Fruit fly (Drosophila melanogaster) ovary, adult (tissue): ENCODE results near the gene CG7601.
A peak's percentile ranks its signal among the peaks of the same experiment; 100 is the strongest.

Experiments used
- CG17801 ChIP-seq: fragments of 200-800 bp; optimal IDR thresholded peaks from 2 replicates; lab custom pipeline; 2019; ENCODE audit warnings: missing biosample characterization, mild to moderate bottlenecking, missing genetic modification characterization, moderate library complexity; ENCODE audit not compliant: partially characterized antibody

The CG7601 gene

dm6 chr3R:29772090-29772794 is 35.7 kb upstream of the CG7601 start:
- no peak for TF ChIP-seq CG17801 (GFP tag; lab: Kevin White, UChicago)

dm6 chr3R:29771645-29772089 is 35.1 kb upstream of the CG7601 start:
- TF ChIP-seq CG17801 (GFP tag; lab: Kevin White, UChicago): no peak

- TF ChIP-seq CG17801 (GFP tag; lab: Kevin White, UChicago): no peak
Observed at dm6 chr3R:29770930-29771329, 34.4 kb upstream of the CG7601 start.

dm6 chr3R:29767236-29767635 is 30.7 kb upstream of the CG7601 start:
- no peak for TF ChIP-seq CG17801 (GFP tag; lab: Kevin White, UChicago)

dm6 chr3R:29765267-29766095 is 28.9 kb upstream of the CG7601 start, which contains the start of gene kay:
TSS of gene kay (plus strand) at chr3R:29765995.
- no peak for TF ChIP-seq CG17801 (GFP tag; lab: Kevin White, UChicago)

dm6 chr3R:29764249-29765042 is 27.9 kb upstream of the CG7601 start:
- TF ChIP-seq CG17801 (GFP tag; lab: Kevin White, UChicago): no peak

dm6 chr3R:29763804-29764203 is 27.3 kb upstream of the CG7601 start:
- no peak for TF ChIP-seq CG17801 (GFP tag; lab: Kevin White, UChicago)

dm6 chr3R:29763154-29763553 is 26.6 kb upstream of the CG7601 start:
- peak; percentile 52 for TF ChIP-seq CG17801 (GFP tag; lab: Kevin White, UChicago)

- no peak for TF ChIP-seq CG17801 (GFP tag; lab: Kevin White, UChicago)
Observed at dm6 chr3R:29762297-29762696, 25.8 kb upstream of the CG7601 start.

dm6 chr3R:29761569-29761968 is 25.0 kb upstream of the CG7601 start:
- no peak for TF ChIP-seq CG17801 (GFP tag; lab: Kevin White, UChicago)

- no peak for TF ChIP-seq CG17801 (GFP tag; lab: Kevin White, UChicago)
Observed at dm6 chr3R:29760042-29760441, 23.5 kb upstream of the CG7601 start.

- no peak for TF ChIP-seq CG17801 (GFP tag; lab: Kevin White, UChicago)
Observed at dm6 chr3R:29758734-29759131, 22.2 kb upstream of the CG7601 start.

dm6 chr3R:29758129-29758733 is 21.7 kb upstream of the CG7601 start:
- no peak for TF ChIP-seq CG17801 (GFP tag; lab: Kevin White, UChicago)

dm6 chr3R:29757681-29758080 is 21.1 kb upstream of the CG7601 start:
- no peak for TF ChIP-seq CG17801 (GFP tag; lab: Kevin White, UChicago)
